Worm (Caenorhabditis elegans): ENCODE data around the gene B0507.6.

DNA sequence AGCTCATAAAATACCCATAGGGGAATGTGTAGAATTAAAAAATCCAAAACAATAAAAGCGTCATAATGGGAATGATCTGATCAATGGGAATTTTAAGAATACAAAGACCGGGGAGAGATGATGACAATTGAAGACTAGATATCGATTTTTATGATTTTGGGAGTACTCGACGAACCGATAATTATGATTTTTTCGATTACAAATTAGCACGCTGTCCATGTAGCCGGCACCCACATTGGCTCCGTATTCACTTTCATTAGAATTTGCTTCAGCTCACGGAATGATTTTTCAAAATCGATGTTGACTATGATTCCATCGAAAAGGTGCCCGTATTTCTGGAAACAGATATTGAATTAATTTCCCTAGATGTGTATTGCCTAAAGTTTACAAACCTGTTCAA is 46.9 kb downstream of the B0507.6 start:
- TF ChIP-seq lin-39 (tag; optimal IDR thresholded peaks at IDR 0.05) (no peak), F44E2.7 (GFP tag; IDR thresholded peaks at IDR 0.05) (no peak), mdl-1 (tag; optimal IDR thresholded peaks at IDR 0.05) (no peak), nhr-28 (tag; optimal IDR thresholded peaks at IDR 0.05) (no peak), ceh-82 (tag; optimal IDR thresholded peaks at IDR 0.05) (no peak), lin-13 (GFP tag; optimal IDR thresholded peaks at IDR 0.05) (no peak), jun-1 (tag; optimal IDR thresholded peaks at IDR 0.05) (no peak), F49E8.2 (tag; optimal IDR thresholded peaks at IDR 0.05; ENCODE audit: borderline replicate concordance) (no peak), mxl-3 (GFP tag; optimal IDR thresholded peaks at IDR 0.05) (no peak), ama-1 (optimal IDR thresholded peaks at IDR 0.05) (no peak), ceh-32 (tag; optimal IDR thresholded peaks at IDR 0.05; ENCODE audit: poor library complexity) (no peak), snpc-4 (tag; optimal IDR thresholded peaks at IDR 0.05) (no peak)

Measured in whole organism, L4 larva.